Worm (Caenorhabditis elegans): ENCODE data around the gene maoc-1.

The maoc-1 gene

ce11 chrII:7245576-7245975, 49.5 kb downstream of the maoc-1 start, which contains the start of gene skpo-3:
Gene skpo-3 (plus strand): TSS chrII:7245876.
- no peak for TF ChIP-seq sptf-1 (tag; optimal IDR thresholded peaks at IDR 0.05)
- TF ChIP-seq nhr-76 (tag; optimal IDR thresholded peaks at IDR 0.05), result no peak
- no peak for TF ChIP-seq nhr-12 (tag; optimal IDR thresholded peaks at IDR 0.05)
- no peak for TF ChIP-seq bed-3 (GFP tag; optimal IDR thresholded peaks at IDR 0.05)
- TF ChIP-seq blmp-1 (tag; optimal IDR thresholded peaks at IDR 0.05), result no peak
- TF ChIP-seq sem-2 (GFP tag; optimal IDR thresholded peaks at IDR 0.05), result no peak
- no peak for TF ChIP-seq snpc-4 (tag; optimal IDR thresholded peaks at IDR 0.05)
- TF ChIP-seq nhr-28 (tag; optimal IDR thresholded peaks at IDR 0.05), result no peak
- TF ChIP-seq unc-39 (tag; optimal IDR thresholded peaks at IDR 0.05), result no peak

All from whole organism, mixed stage, embryonic.